Fruit fly (Drosophila melanogaster) whole organism, pupa: ENCODE data around the gene CSN5.

Source experiments
- CG10348 ChIP-seq: fragments of 200-800 bp; sonication (Bioruptor generic); IDR thresholded peaks from 2 replicates; pipeline ENCODE4 v1.3.6; 2022; ENCODE audit warnings: missing biosample characterization, missing genetic modification characterization
- CG13204 ChIP-seq: fragments of 200-800 bp; sonication (Bioruptor generic); optimal IDR thresholded peaks from 2 replicates; lab custom pipeline; 2018; ENCODE audit warnings: missing biosample characterization, mild to moderate bottlenecking, missing genetic modification characterization, moderate library complexity
- CG14655 ChIP-seq: fragments of 200-800 bp; sonication (Bioruptor generic); optimal IDR thresholded peaks from 3 replicates; lab custom pipeline; 2017; ENCODE audit warnings: mild to moderate bottlenecking, missing biosample characterization, missing genetic modification reagents, missing genetic modification characterization
- CG8301 ChIP-seq: fragments of 200-800 bp; sonication (Bioruptor generic); optimal IDR thresholded peaks from 2 replicates; lab custom pipeline; 2018; ENCODE audit warnings: missing biosample characterization, mild to moderate bottlenecking, missing genetic modification characterization
- CG9948 ChIP-seq: fragments of 200-800 bp; sonication (Bioruptor generic); optimal IDR thresholded peaks from 2 replicates; lab custom pipeline; 2018; ENCODE audit warnings: missing biosample characterization, mild to moderate bottlenecking, missing genetic modification characterization, moderate library complexity
- D1 ChIP-seq: fragments of 200-800 bp; sonication (Bioruptor generic); optimal IDR thresholded peaks from 2 replicates; lab custom pipeline; 2018; ENCODE audit warnings: missing biosample characterization, mild to moderate bottlenecking, missing genetic modification characterization, moderate library complexity
- Ets98B ChIP-seq: fragments of 200-800 bp; sonication (Bioruptor generic); IDR thresholded peaks from 2 replicates; pipeline ENCODE4 v1.3.6; 2022; ENCODE audit warnings: missing biosample characterization, missing genetic modification characterization
- Pif1B ChIP-seq: fragments of 200-800 bp; sonication (Bioruptor generic); optimal IDR thresholded peaks from 3 replicates; lab custom pipeline; 2016; ENCODE audit warnings: missing biosample characterization, missing genetic modification characterization
- Snoo ChIP-seq: fragments of 200-800 bp; sonication (Bioruptor generic); optimal IDR thresholded peaks from 3 replicates; lab custom pipeline; 2017; ENCODE audit warnings: missing biosample characterization, mild to moderate bottlenecking, missing genetic modification characterization, inconsistent platforms
- rn ChIP-seq: fragments of 200-800 bp; sonication (Bioruptor generic); IDR thresholded peaks from 2 replicates; pipeline ENCODE4 v1.3.6; 2022; ENCODE audit warnings: missing biosample characterization, missing genetic modification characterization

- TF ChIP-seq D1 (tag; lab: Kevin White, UChicago) (no peak), CG9948 (tag; lab: Kevin White, UChicago) (no peak), CG10348 (GFP tag; lab: Robert Waterston, UW) (no peak), Snoo (tag; lab: Kevin White, UChicago) (no peak), Pif1B (GFP tag; lab: Kevin White, UChicago) (peak; percentile 67), CG14655 (GFP tag; lab: Kevin White, UChicago) (peak; percentile 92), CG13204 (GFP tag; lab: Kevin White, UChicago) (no peak), Ets98B (GFP tag; lab: Robert Waterston, UW) (peak; percentile 71), CG8301 (tag; lab: Kevin White, UChicago) (peak; percentile 92), rn (GFP tag; lab: Robert Waterston, UW) (0 out of 2 replicates have a peak, but pooled peaks have one; percentile 41)
These were observed 26.3 kb downstream of the CSN5 start for dm6 chr3R:16496209-16496608.
